Worm (Caenorhabditis elegans) whole organism, L1 larva: ENCODE data around the gene acy-1.

ENCODE experiments used
- aha-1 ChIP-seq: fragments of 150-350 bp; optimal IDR thresholded peaks from 2 replicates; lab custom pipeline; 2014; ENCODE audit warnings: missing biosample characterization, missing genetic modification characterization
- jun-1 ChIP-seq: fragments of 150-350 bp; optimal IDR thresholded peaks from 2 replicates; lab custom pipeline; 2014; ENCODE audit warnings: missing biosample characterization, missing genetic modification reagents, missing genetic modification characterization
- lsy-2 ChIP-seq, 2 experiments: fragments of 150-350 bp; optimal IDR thresholded peaks; 2 replicates each; lab custom pipeline; 2014; ENCODE audit warnings: missing biosample characterization in 2 of 2, missing genetic modification characterization in 2 of 2
- mab-9 ChIP-seq: fragments of 200-800 bp; sonication (Bioruptor generic); IDR thresholded peaks from 2 replicates; pipeline ENCODE4 v1.3.6; 2022; ENCODE audit warnings: missing genetic modification reagents, missing genetic modification characterization, missing compliant biosample characterization
- nhr-11 ChIP-seq: fragments of 150-350 bp; optimal IDR thresholded peaks from 2 replicates; lab custom pipeline; 2014; ENCODE audit warnings: missing biosample characterization, missing genetic modification characterization
- nhr-28 ChIP-seq: fragments of 150-350 bp; optimal IDR thresholded peaks from 2 replicates; lab custom pipeline; 2014; ENCODE audit warnings: missing biosample characterization, missing genetic modification characterization

ce11 chrIII:4695057-4695456, 26.8 kb upstream of the acy-1 start, which contains the start of gene T04A8.7:
- TF ChIP-seq aha-1 (tag; lab: Kevin White, UChicago) (no peak), mab-9 (GFP tag; lab: Robert Waterston, UW) (no peak), nhr-28 (tag; lab: Kevin White, UChicago) (no peak), nhr-11 (tag; lab: Kevin White, UChicago) (no peak), jun-1 (no peak), lsy-2 (tag; optimal IDR thresholded peaks at IDR 0.05; lab: Kevin White, UChicago) (no peak)
